Fruit fly (Drosophila melanogaster) whole organism, embryonic: ENCODE data around the gene CG16956.

ENCODE experiments used
- ATbp ChIP-seq: fragments of 200-800 bp; sonication (Bioruptor generic); optimal IDR thresholded peaks from 2 replicates; lab custom pipeline; 2017; ENCODE audit warnings: missing biosample characterization, mild to moderate bottlenecking, missing genetic modification characterization, missing genetic modification reagents
- BEAF-32 ChIP-seq: fragments of 200-800 bp; sonication (Bioruptor generic); optimal IDR thresholded peaks from 3 replicates; lab custom pipeline; 2017; ENCODE audit warnings: missing biosample characterization, missing genetic modification characterization, mild to moderate bottlenecking, moderate library complexity, missing genetic modification reagents
- CG1024 ChIP-seq: fragments of 200-800 bp; sonication (Bioruptor generic); IDR thresholded peaks from 2 replicates; pipeline ENCODE4 v1.3.6; 2022; ENCODE audit warnings: missing biosample characterization, missing genetic modification characterization
- CG10366 ChIP-seq: fragments of 200-800 bp; sonication (Bioruptor generic); IDR thresholded peaks from 2 replicates; pipeline ENCODE4 v1.3.6; 2022; ENCODE audit warnings: missing biosample characterization, missing genetic modification characterization
- CG14667 ChIP-seq: fragments of 200-800 bp; sonication (Bioruptor generic); IDR thresholded peaks from 2 replicates; pipeline ENCODE4 v1.3.6; 2022; ENCODE audit warnings: missing biosample characterization, missing genetic modification characterization
- CG15514 ChIP-seq: fragments of 200-800 bp; sonication (Bioruptor generic); optimal IDR thresholded peaks from 3 replicates; lab custom pipeline; 2017; ENCODE audit warnings: missing biosample characterization, missing genetic modification characterization, mild to moderate bottlenecking, moderate library complexity, missing genetic modification reagents
- CG3065 ChIP-seq: fragments of 200-800 bp; sonication (Bioruptor generic); optimal IDR thresholded peaks from 2 replicates; lab custom pipeline; 2016; ENCODE audit warnings: missing biosample characterization, missing genetic modification characterization
- CG3838 ChIP-seq: fragments of 200-800 bp; sonication (Bioruptor generic); optimal IDR thresholded peaks from 3 replicates; lab custom pipeline; 2016; ENCODE audit warnings: missing biosample characterization, missing genetic modification characterization
- CG4360 ChIP-seq: fragments of 200-800 bp; sonication (Bioruptor generic); IDR thresholded peaks from 2 replicates; pipeline ENCODE4 v1.3.6; 2022; ENCODE audit warnings: missing biosample characterization, missing genetic modification characterization
- CG6272 ChIP-seq: fragments of 200-800 bp; sonication (Bioruptor generic); IDR thresholded peaks from 2 replicates; pipeline ENCODE4 v1.3.6; 2022; ENCODE audit warnings: missing biosample characterization, missing genetic modification characterization
- CG6683 ChIP-seq: fragments of 200-800 bp; sonication (Bioruptor generic); optimal IDR thresholded peaks from 2 replicates; lab custom pipeline; 2017; ENCODE audit warnings: missing biosample characterization, mild to moderate bottlenecking, missing genetic modification characterization, missing genetic modification reagents
- CG7372 ChIP-seq: fragments of 200-800 bp; sonication (Bioruptor generic); IDR thresholded peaks from 2 replicates; pipeline ENCODE4 v1.3.6; 2022; ENCODE audit warnings: missing biosample characterization, missing genetic modification characterization
- CG7745 ChIP-seq: fragments of 200-800 bp; sonication (Bioruptor generic); optimal IDR thresholded peaks from 2 replicates; lab custom pipeline; 2018; ENCODE audit warnings: missing biosample characterization, mild to moderate bottlenecking, missing genetic modification characterization, moderate library complexity
- Dek ChIP-seq: fragments of 200-800 bp; sonication (Bioruptor generic); optimal IDR thresholded peaks from 3 replicates; lab custom pipeline; 2019; ENCODE audit warnings: missing biosample characterization, mild to moderate bottlenecking, missing genetic modification characterization, moderate library complexity
- Ets65A ChIP-seq: fragments of 200-800 bp; sonication (Bioruptor generic); peaks from one replicate; lab custom pipeline; 2016; ENCODE audit warnings: missing biosample characterization, missing genetic modification characterization
- Fer3 ChIP-seq: fragments of 200-800 bp; sonication (Bioruptor generic); optimal IDR thresholded peaks from 2 replicates; lab custom pipeline; 2018; ENCODE audit warnings: missing biosample characterization, mild to moderate bottlenecking, missing genetic modification characterization, moderate library complexity
- HLH4C ChIP-seq: fragments of 200-800 bp; sonication (Bioruptor generic); IDR thresholded peaks from 3 replicates; pipeline ENCODE4 v1.3.6; 2022; ENCODE audit warnings: missing biosample characterization, missing genetic modification characterization; ENCODE audit not compliant: partially characterized antibody
- HLH54F ChIP-seq: fragments of 200-800 bp; sonication (Bioruptor generic); optimal IDR thresholded peaks from 3 replicates; lab custom pipeline; 2016; ENCODE audit warnings: missing biosample characterization, missing genetic modification characterization
- Hey ChIP-seq: fragments of 200-800 bp; sonication (Bioruptor generic); optimal IDR thresholded peaks from 3 replicates; lab custom pipeline; 2018; ENCODE audit warnings: missing biosample characterization, mild to moderate bottlenecking, missing genetic modification characterization
- HmgD ChIP-seq: fragments of 200-800 bp; sonication (Bioruptor generic); optimal IDR thresholded peaks from 3 replicates; lab custom pipeline; 2016; ENCODE audit warnings: missing biosample characterization, missing genetic modification characterization
- Hr51 ChIP-seq, 2 experiments: fragments of 200-800 bp; sonication (Bioruptor generic); optimal IDR thresholded peaks; 2 replicates in 1 of 2; 3 replicates in 1 of 2; lab custom pipeline; 2016 to 2018; ENCODE audit warnings: missing biosample characterization in 2 of 2, missing genetic modification characterization in 2 of 2, mild to moderate bottlenecking in 1 of 2, moderate library complexity in 1 of 2
- Hsf ChIP-seq: fragments of 200-800 bp; sonication (Bioruptor generic); optimal IDR thresholded peaks from 3 replicates; lab custom pipeline; 2016; ENCODE audit warnings: missing biosample characterization, missing genetic modification characterization
- Mes4 ChIP-seq: fragments of 200-800 bp; sonication (Bioruptor generic); optimal IDR thresholded peaks from 2 replicates; lab custom pipeline; 2016; ENCODE audit warnings: missing biosample characterization, missing genetic modification characterization
- Myb ChIP-seq: fragments of 200-800 bp; sonication (Bioruptor generic); optimal IDR thresholded peaks from 2 replicates; lab custom pipeline; 2016; ENCODE audit warnings: missing biosample characterization, missing genetic modification characterization
- Nf-YA ChIP-seq: fragments of 200-800 bp; sonication (Bioruptor generic); IDR thresholded peaks from 2 replicates; pipeline ENCODE4 v1.3.6; 2022; ENCODE audit warnings: missing biosample characterization, missing genetic modification characterization
- Rfx ChIP-seq: fragments of 200-800 bp; sonication (Bioruptor generic); IDR thresholded peaks from 2 replicates; pipeline ENCODE4 v1.3.6; 2022; ENCODE audit warnings: missing biosample characterization, missing genetic modification characterization
- Sox100B ChIP-seq: fragments of 200-800 bp; sonication (Bioruptor generic); optimal IDR thresholded peaks from 3 replicates; lab custom pipeline; 2018; ENCODE audit warnings: missing biosample characterization, mild to moderate bottlenecking, missing genetic modification characterization
- Sry-β ChIP-seq: fragments of 200-800 bp; sonication (Bioruptor generic); optimal IDR thresholded peaks from 2 replicates; lab custom pipeline; 2018; ENCODE audit warnings: missing biosample characterization, mild to moderate bottlenecking, missing genetic modification characterization, moderate library complexity
- Tbp ChIP-seq: fragments of >200 bp; optimal IDR thresholded peaks from 2 replicates; lab custom pipeline; 2018; ENCODE audit warnings: missing biosample characterization, missing genetic modification characterization
- aop ChIP-seq: fragments of 200-800 bp; sonication (Bioruptor generic); IDR thresholded peaks from 2 replicates; pipeline ENCODE4 v1.3.6; 2022; ENCODE audit warnings: missing biosample characterization, missing genetic modification characterization
- crol ChIP-seq: fragments of 200-800 bp; sonication (Bioruptor generic); IDR thresholded peaks from 2 replicates; pipeline ENCODE4 v1.3.6; 2022; ENCODE audit warnings: missing biosample characterization, missing genetic modification characterization
- dan ChIP-seq: fragments of 200-800 bp; sonication (Bioruptor generic); IDR thresholded peaks from 2 replicates; pipeline ENCODE4 v1.3.6; 2022; ENCODE audit warnings: missing biosample characterization, missing genetic modification characterization
- dmrt99B ChIP-seq: fragments of 200-800 bp; sonication (Bioruptor generic); optimal IDR thresholded peaks from 2 replicates; lab custom pipeline; 2018; ENCODE audit warnings: missing biosample characterization, mild to moderate bottlenecking, missing genetic modification characterization, moderate library complexity
- fd64A ChIP-seq: fragments of 200-800 bp; sonication (Bioruptor generic); optimal IDR thresholded peaks from 3 replicates; lab custom pipeline; 2018; ENCODE audit warnings: missing biosample characterization, mild to moderate bottlenecking, missing genetic modification characterization
- gt ChIP-seq: fragments of 200-800 bp; sonication (Bioruptor generic); IDR thresholded peaks from 2 replicates; pipeline ENCODE4 v1.3.6; 2022; ENCODE audit warnings: missing biosample characterization, missing genetic modification characterization
- kah ChIP-seq: fragments of 200-800 bp; sonication (Bioruptor generic); optimal IDR thresholded peaks from 2 replicates; lab custom pipeline; 2018; ENCODE audit warnings: missing biosample characterization, mild to moderate bottlenecking, missing genetic modification characterization
- lola ChIP-seq, 3 experiments: fragments of >200 bp in 2 of 3; fragments of 200-800 bp in 1 of 3; sonication (Bioruptor generic) in 1 of 3; optimal IDR thresholded peaks; 2 replicates each; lab custom pipeline; 2017 to 2019; ENCODE audit warnings: missing biosample characterization in 3 of 3, missing genetic modification characterization in 3 of 3, mild to moderate bottlenecking in 1 of 3, moderate library complexity in 1 of 3
- luna ChIP-seq: fragments of 200-800 bp; sonication (Bioruptor generic); optimal IDR thresholded peaks from 2 replicates; lab custom pipeline; 2016; ENCODE audit warnings: missing biosample characterization, missing genetic modification characterization
- maf-S ChIP-seq: fragments of 200-800 bp; sonication (Bioruptor generic); optimal IDR thresholded peaks from 2 replicates; lab custom pipeline; 2016; ENCODE audit warnings: missing biosample characterization, missing genetic modification characterization
- nau ChIP-seq: fragments of 200-800 bp; sonication (Bioruptor generic); optimal IDR thresholded peaks from 3 replicates; lab custom pipeline; 2017; ENCODE audit warnings: missing biosample characterization, mild to moderate bottlenecking, missing genetic modification characterization, missing genetic modification reagents
- onecut ChIP-seq: fragments of 200-800 bp; sonication (Bioruptor generic); IDR thresholded peaks from 2 replicates; pipeline ENCODE4 v1.3.6; 2022; ENCODE audit warnings: missing biosample characterization, missing genetic modification characterization
- pita ChIP-seq: fragments of 200-800 bp; sonication (Bioruptor generic); optimal IDR thresholded peaks from 2 replicates; lab custom pipeline; 2017; ENCODE audit warnings: missing biosample characterization, mild to moderate bottlenecking, missing genetic modification characterization
- prd ChIP-seq, 3 experiments: fragments of >200 bp in 2 of 3; fragments of 200-800 bp in 1 of 3; sonication (Bioruptor generic) in 1 of 3; optimal IDR thresholded peaks in 2 of 3; IDR thresholded peaks in 1 of 3; 2 replicates in 2 of 3; 3 replicates in 1 of 3; pipeline versions ENCODE4 v1.3.6 to Lab custom; 2017 to 2022; ENCODE audit warnings: missing biosample characterization in 1 of 3, missing genetic modification characterization in 1 of 3
- psq ChIP-seq: fragments of 200-800 bp; sonication (Bioruptor generic); optimal IDR thresholded peaks from 2 replicates; lab custom pipeline; 2017; ENCODE audit warnings: missing biosample characterization, missing genetic modification characterization
- ranshi ChIP-seq: fragments of 200-800 bp; sonication (Bioruptor generic); IDR thresholded peaks from 2 replicates; pipeline ENCODE4 v1.3.6; 2022; ENCODE audit warnings: missing biosample characterization, missing genetic modification characterization
- sens ChIP-seq: fragments of 200-800 bp; sonication (Bioruptor generic); peaks from one replicate; lab custom pipeline; 2016; ENCODE audit warnings: missing biosample characterization, missing genetic modification characterization
- sim ChIP-seq: fragments of 200-800 bp; sonication (Bioruptor generic); IDR thresholded peaks from 2 replicates; pipeline ENCODE4 v1.3.6; 2022; ENCODE audit warnings: missing biosample characterization, missing genetic modification characterization
- sisA ChIP-seq: fragments of 200-800 bp; sonication (Bioruptor generic); IDR thresholded peaks from 2 replicates; pipeline ENCODE4 v1.3.6; 2022; ENCODE audit warnings: missing biosample characterization, missing genetic modification characterization
- sob ChIP-seq: fragments of 200-800 bp; sonication (Bioruptor generic); IDR thresholded peaks from 2 replicates; pipeline ENCODE4 v1.3.6; 2022; ENCODE audit warnings: missing biosample characterization, missing genetic modification characterization
- stwl ChIP-seq: fragments of 200-800 bp; sonication (Bioruptor generic); optimal IDR thresholded peaks from 3 replicates; lab custom pipeline; 2018; ENCODE audit warnings: missing biosample characterization, mild to moderate bottlenecking, missing genetic modification characterization, moderate library complexity
- tx ChIP-seq: fragments of 200-800 bp; sonication (Bioruptor generic); optimal IDR thresholded peaks from 2 replicates; lab custom pipeline; 2016; ENCODE audit warnings: missing biosample characterization, missing genetic modification characterization
- vfl ChIP-seq: fragments of 200-800 bp; sonication (Bioruptor generic); optimal IDR thresholded peaks from 2 replicates; lab custom pipeline; 2016; ENCODE audit warnings: missing biosample characterization, missing genetic modification characterization

The CG16956 gene

dm6 chr2L:13370762-13371161, 43.6 kb downstream of the CG16956 start, which contains the start of gene ND-B22 (continued):
- TF ChIP-seq Hr51 (GFP tag; optimal IDR thresholded peaks at IDR 0.05; lab: Kevin White, UChicago) (peak in 1 of 2 experiments; percentile 5), dmrt99B (no peak), Mes4 (GFP tag; lab: Kevin White, UChicago) (no peak), kah (GFP tag; lab: Kevin White, UChicago) (no peak), lola (GFP tag; optimal IDR thresholded peaks at IDR 0.05; lab: Kevin White, UChicago) (no peak), HLH4C (GFP tag; lab: Robert Waterston, UW) (no peak), Ets65A (GFP tag; lab: Kevin White, UChicago) (no peak), CG3838 (no peak), Tbp (GFP tag; lab: Kevin White, UChicago) (no peak), gt (GFP tag; lab: Robert Waterston, UW) (no peak), sob (GFP tag; lab: Robert Waterston, UW) (peak; percentile 66), sens (GFP tag; lab: Kevin White, UChicago) (peak; percentile 64), aop (GFP tag; lab: Robert Waterston, UW) (no peak), sisA (GFP tag; lab: Robert Waterston, UW) (no peak), fd64A (GFP tag; lab: Kevin White, UChicago) (no peak), Fer3 (tag; lab: Kevin White, UChicago) (peak; percentile 31), BEAF-32 (peak; percentile 25), CG15514 (GFP tag; lab: Kevin White, UChicago) (peak; percentile 57), psq (GFP tag; lab: Kevin White, UChicago) (no peak), CG6272 (GFP tag; lab: Robert Waterston, UW) (no peak), onecut (GFP tag; lab: Robert Waterston, UW) (no peak), Sox100B (GFP tag; lab: Kevin White, UChicago) (no peak), HLH54F (GFP tag; lab: Kevin White, UChicago) (peak; percentile 28), Sry-β (GFP tag; lab: Kevin White, UChicago) (no peak), CG4360 (peak; percentile 97), Rfx (GFP tag; lab: Robert Waterston, UW) (peak; percentile 70), Hsf (GFP tag; lab: Kevin White, UChicago) (peak; percentile 47), crol (no peak), vfl (no peak), Myb (GFP tag; lab: Kevin White, UChicago) (peak; percentile 73), luna (no peak), Dek (tag; lab: Kevin White, UChicago) (peak; percentile 34), pita (GFP tag; lab: Kevin White, UChicago) (no peak), maf-S (GFP tag; lab: Kevin White, UChicago) (no peak), CG7372 (GFP tag; lab: Robert Waterston, UW) (no peak), prd (optimal IDR thresholded peaks at IDR 0.05; lab: Kevin White, UChicago) (no peak), prd (GFP tag; IDR thresholded peaks at IDR 0.05; lab: Robert Waterston, UW) (0 out of 3 replicates have a peak, but pooled peaks have one; percentile 7), ATbp (no peak), CG6683 (GFP tag; lab: Kevin White, UChicago) (no peak), CG7745 (tag; lab: Kevin White, UChicago) (no peak), CG1024 (GFP tag; lab: Robert Waterston, UW) (no peak), CG3065 (GFP tag; lab: Kevin White, UChicago) (no peak), sim (GFP tag; lab: Robert Waterston, UW) (no peak), Nf-YA (no peak), HmgD (GFP tag; lab: Kevin White, UChicago) (no peak), CG10366 (GFP tag; lab: Robert Waterston, UW) (no peak), tx (GFP tag; lab: Kevin White, UChicago) (no peak), CG14667 (GFP tag; lab: Robert Waterston, UW) (no peak), dan (GFP tag; lab: Robert Waterston, UW) (no peak), ranshi (GFP tag; lab: Robert Waterston, UW) (0 out of 2 replicates have a peak, but pooled peaks have one; percentile 22), nau (GFP tag; lab: Kevin White, UChicago) (peak; percentile 32), Hey (tag; lab: Kevin White, UChicago) (no peak), stwl (peak; percentile 96)
